Fruit fly (Drosophila melanogaster) whole organism, prepupa: ENCODE results near the gene CG13053.

Source experiments
- CG10631 ChIP-seq: fragments of 200-800 bp; sonication (Bioruptor generic); optimal IDR thresholded peaks from 2 replicates; lab custom pipeline; 2016; ENCODE audit warnings: missing biosample characterization, missing genetic modification characterization
- CG10669 ChIP-seq: fragments of 200-800 bp; sonication (Bioruptor generic); optimal IDR thresholded peaks from 3 replicates; lab custom pipeline; 2018; ENCODE audit warnings: missing biosample characterization, mild to moderate bottlenecking, missing genetic modification characterization, moderate library complexity
- CG11294 ChIP-seq: fragments of 200-800 bp; sonication (Bioruptor generic); IDR thresholded peaks from 2 replicates; pipeline ENCODE4 v1.3.6; 2022; ENCODE audit warnings: missing biosample characterization, missing genetic modification characterization
- CG11762 ChIP-seq: fragments of 200-800 bp; sonication (Bioruptor generic); optimal IDR thresholded peaks from 3 replicates; lab custom pipeline; 2016; ENCODE audit warnings: missing biosample characterization, missing genetic modification characterization; ENCODE audit not compliant: insufficient read depth
- CG11902 ChIP-seq: fragments of 200-800 bp; sonication (Bioruptor generic); optimal IDR thresholded peaks from 3 replicates; lab custom pipeline; 2016; ENCODE audit warnings: missing biosample characterization, missing genetic modification characterization
- CG15336 ChIP-seq: fragments of 200-800 bp; sonication (Bioruptor generic); IDR thresholded peaks from 2 replicates; pipeline ENCODE4 v1.3.6; 2022; ENCODE audit warnings: missing biosample characterization, missing genetic modification characterization
- CG3032 ChIP-seq: fragments of 200-800 bp; optimal IDR thresholded peaks from 2 replicates; lab custom pipeline; 2019; ENCODE audit warnings: missing biosample characterization, mild to moderate bottlenecking, missing genetic modification characterization, moderate library complexity
- CG31627 ChIP-seq: fragments of 200-800 bp; sonication (Bioruptor generic); optimal IDR thresholded peaks from 3 replicates; lab custom pipeline; 2016; ENCODE audit warnings: missing biosample characterization, missing genetic modification characterization
- CG32006 ChIP-seq: fragments of 200-800 bp; sonication (Bioruptor generic); optimal IDR thresholded peaks from 3 replicates; lab custom pipeline; 2017; ENCODE audit warnings: missing biosample characterization, mild to moderate bottlenecking, missing genetic modification characterization
- CG4318 ChIP-seq: fragments of 200-800 bp; sonication (Bioruptor generic); optimal IDR thresholded peaks from 3 replicates; lab custom pipeline; 2017; ENCODE audit warnings: missing biosample characterization, mild to moderate bottlenecking, missing genetic modification characterization
- CG6276 ChIP-seq: fragments of 200-800 bp; sonication (Bioruptor generic); optimal IDR thresholded peaks from 2 replicates; lab custom pipeline; 2017; ENCODE audit warnings: missing biosample characterization, mild to moderate bottlenecking, missing genetic modification characterization
- CG6808 ChIP-seq: fragments of 200-800 bp; sonication (Bioruptor generic); optimal IDR thresholded peaks from 3 replicates; lab custom pipeline; 2017; ENCODE audit warnings: missing biosample characterization, missing genetic modification characterization, mild to moderate bottlenecking, moderate library complexity, missing genetic modification reagents
- CG7368 ChIP-seq: fragments of 200-800 bp; sonication (Bioruptor generic); optimal IDR thresholded peaks from 3 replicates; lab custom pipeline; 2016; ENCODE audit warnings: missing biosample characterization, missing genetic modification characterization
- CG8119 ChIP-seq: fragments of 200-800 bp; sonication (Bioruptor generic); IDR thresholded peaks from 3 replicates; pipeline ENCODE4 v1.3.6; 2022; ENCODE audit warnings: missing biosample characterization, missing genetic modification characterization
- CG8319 ChIP-seq: fragments of 200-800 bp; sonication (Bioruptor generic); optimal IDR thresholded peaks from 3 replicates; lab custom pipeline; 2016; ENCODE audit warnings: missing biosample characterization, missing genetic modification characterization
- CG9139 ChIP-seq: fragments of 200-800 bp; sonication (Bioruptor generic); optimal IDR thresholded peaks from 3 replicates; lab custom pipeline; 2017; ENCODE audit warnings: missing biosample characterization, mild to moderate bottlenecking, missing genetic modification characterization
- Eip75B ChIP-seq: fragments of 200-800 bp; sonication (Bioruptor generic); optimal IDR thresholded peaks from 3 replicates; lab custom pipeline; 2016; ENCODE audit warnings: missing biosample characterization, missing genetic modification characterization
- Eip78C ChIP-seq: fragments of 200-800 bp; sonication (Bioruptor generic); peaks from one replicate; lab custom pipeline; 2016; ENCODE audit warnings: missing biosample characterization, missing genetic modification characterization
- Eip93F ChIP-seq: fragments of 200-800 bp; sonication (Bioruptor generic); optimal IDR thresholded peaks from 2 replicates; lab custom pipeline; 2016; ENCODE audit warnings: missing biosample characterization, mild to moderate bottlenecking, missing genetic modification characterization
- Ets96B ChIP-seq: fragments of 200-800 bp; optimal IDR thresholded peaks from 2 replicates; lab custom pipeline; 2019; ENCODE audit warnings: missing biosample characterization, mild to moderate bottlenecking, missing genetic modification characterization, moderate library complexity
- Gug ChIP-seq: fragments of 200-800 bp; sonication (Bioruptor generic); IDR thresholded peaks from 2 replicates; pipeline ENCODE4 v1.3.6; 2022; ENCODE audit warnings: missing biosample characterization, missing genetic modification characterization
- Hr39 ChIP-seq: fragments of 200-800 bp; sonication (Bioruptor generic); optimal IDR thresholded peaks from 2 replicates; lab custom pipeline; 2016; ENCODE audit warnings: missing biosample characterization, missing genetic modification characterization
- Met ChIP-seq: fragments of 200-800 bp; sonication (Bioruptor generic); optimal IDR thresholded peaks from 3 replicates; lab custom pipeline; 2016; ENCODE audit warnings: missing biosample characterization, missing genetic modification characterization
- OdsH ChIP-seq: fragments of 200-800 bp; sonication (Bioruptor generic); optimal IDR thresholded peaks from 3 replicates; lab custom pipeline; 2016; ENCODE audit warnings: missing biosample characterization, missing genetic modification characterization
- Smox ChIP-seq: fragments of 200-800 bp; sonication (Bioruptor generic); optimal IDR thresholded peaks from 3 replicates; lab custom pipeline; 2016; ENCODE audit warnings: missing biosample characterization, missing genetic modification characterization
- Sox14 ChIP-seq: fragments of 200-800 bp; sonication (Bioruptor generic); optimal IDR thresholded peaks from 3 replicates; lab custom pipeline; 2016; ENCODE audit warnings: missing biosample characterization, missing genetic modification characterization
- Sox15 ChIP-seq: fragments of 200-800 bp; sonication (Bioruptor generic); optimal IDR thresholded peaks from 3 replicates; lab custom pipeline; 2016; ENCODE audit warnings: missing biosample characterization, missing genetic modification characterization
- achi ChIP-seq: fragments of 200-800 bp; sonication (Bioruptor generic); optimal IDR thresholded peaks from 3 replicates; lab custom pipeline; 2016; ENCODE audit warnings: missing biosample characterization, missing genetic modification characterization
- acj6 ChIP-seq: fragments of 200-800 bp; sonication (Bioruptor generic); optimal IDR thresholded peaks from 3 replicates; lab custom pipeline; 2016; ENCODE audit warnings: missing biosample characterization, missing genetic modification characterization
- cyc ChIP-seq: fragments of 200-800 bp; sonication (Bioruptor generic); optimal IDR thresholded peaks from 3 replicates; lab custom pipeline; 2016; ENCODE audit warnings: missing biosample characterization, missing genetic modification characterization
- dac ChIP-seq: fragments of 200-800 bp; sonication (Bioruptor generic); optimal IDR thresholded peaks from 2 replicates; lab custom pipeline; 2017; ENCODE audit warnings: missing biosample characterization, mild to moderate bottlenecking, missing genetic modification characterization
- dsx ChIP-seq: fragments of 200-800 bp; optimal IDR thresholded peaks from 3 replicates; lab custom pipeline; 2019; ENCODE audit warnings: missing biosample characterization, mild to moderate bottlenecking, missing genetic modification characterization, moderate library complexity; ENCODE audit not compliant: poor library complexity, severe bottlenecking
- eg ChIP-seq: fragments of 200-800 bp; sonication (Bioruptor generic); IDR thresholded peaks from 3 replicates; pipeline ENCODE4 v1.3.6; 2022; ENCODE audit warnings: missing biosample characterization, missing genetic modification characterization
- esn ChIP-seq: fragments of 200-800 bp; sonication (Bioruptor generic); optimal IDR thresholded peaks from 2 replicates; lab custom pipeline; 2016; ENCODE audit warnings: missing biosample characterization, mild to moderate bottlenecking, missing genetic modification characterization, moderate library complexity
- lz ChIP-seq: fragments of 200-800 bp; sonication (Bioruptor generic); optimal IDR thresholded peaks from 3 replicates; lab custom pipeline; 2016; ENCODE audit warnings: missing biosample characterization, missing genetic modification characterization
- pdm3 ChIP-seq: fragments of 200-800 bp; sonication (Bioruptor generic); optimal IDR thresholded peaks from 3 replicates; lab custom pipeline; 2016; ENCODE audit warnings: missing biosample characterization, missing genetic modification characterization
- salr ChIP-seq, 2 experiments: fragments of 200-800 bp; sonication (Bioruptor generic); optimal IDR thresholded peaks; 3 replicates each; lab custom pipeline; 2016 to 2018; ENCODE audit warnings: missing biosample characterization in 2 of 2, missing genetic modification characterization in 2 of 2, mild to moderate bottlenecking in 1 of 2
- ss ChIP-seq, 2 experiments: fragments of 200-800 bp; sonication (Bioruptor generic); optimal IDR thresholded peaks; 2 replicates in 1 of 2; 3 replicates in 1 of 2; lab custom pipeline; 2017 to 2018; ENCODE audit warnings: mild to moderate bottlenecking in 2 of 2, missing biosample characterization in 2 of 2, missing genetic modification characterization in 2 of 2, moderate library complexity in 1 of 2

The CG13053 gene

DNA sequence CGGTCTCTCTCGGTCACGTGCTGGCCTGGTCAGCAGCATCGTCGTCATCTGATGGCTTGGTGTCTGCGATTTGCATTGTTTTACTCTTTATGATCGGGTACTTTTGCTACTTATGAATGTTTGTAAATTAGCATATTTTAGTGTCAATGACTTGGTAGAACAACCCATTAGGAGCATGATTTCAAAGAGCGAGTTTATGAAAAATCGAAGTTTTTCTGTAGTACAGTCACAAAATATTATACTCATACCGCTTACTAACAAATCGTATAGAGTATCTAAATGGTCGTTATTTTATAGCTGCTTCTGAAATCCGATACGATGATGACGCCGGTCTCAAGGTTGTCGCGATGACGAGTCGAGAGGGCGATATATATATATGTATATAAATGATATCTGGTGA, 26.7 kb upstream of the CG13053 start (continued):
- TF ChIP-seq acj6 (GFP tag; lab: Kevin White, UChicago): peak; percentile 64
- no peak for TF ChIP-seq Eip93F (GFP tag; lab: Kevin White, UChicago)
- TF ChIP-seq eg: no peak
- peak in 1 of 2 experiments; percentile 56 for TF ChIP-seq salr (GFP tag; optimal IDR thresholded peaks at IDR 0.05; lab: Kevin White, UChicago)
- TF ChIP-seq Sox14: peak; percentile 51
- TF ChIP-seq dac (GFP tag; lab: Kevin White, UChicago): no peak
- peak; percentile 8 for TF ChIP-seq CG11762 (GFP tag; lab: Kevin White, UChicago)

DNA sequence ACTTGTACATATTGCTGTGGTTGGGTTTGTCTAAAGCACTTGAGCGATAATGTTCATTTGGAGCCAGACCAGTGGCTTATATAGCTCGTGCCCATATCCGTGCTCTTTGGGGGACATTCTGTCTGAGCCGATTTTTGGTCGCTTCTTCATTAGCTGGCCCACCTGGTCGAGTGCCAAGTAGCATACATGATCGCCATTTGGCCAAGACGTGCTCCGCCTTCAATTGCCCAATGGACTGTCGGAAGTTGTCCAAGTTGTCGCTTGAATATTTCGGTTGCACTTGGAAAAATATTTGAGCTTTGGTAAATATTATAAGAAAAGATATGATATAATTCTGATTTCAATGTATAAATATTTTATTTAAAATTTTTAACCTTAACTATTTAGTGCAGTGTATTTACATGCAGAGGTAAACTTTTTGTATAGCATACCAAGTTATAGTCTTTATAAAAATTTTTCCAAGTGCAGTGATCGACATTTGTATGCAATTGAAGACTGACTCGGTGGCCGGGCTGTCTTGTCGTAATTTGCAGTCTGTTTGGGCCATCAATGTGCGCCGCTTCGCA, 25.9 kb upstream of the CG13053 start, which contains the start of gene CG13047:
Gene CG13047, minus strand, starts transcription at position 51 of the 566 bp plus-strand sequence.
- TF ChIP-seq OdsH (GFP tag; lab: Kevin White, UChicago) (no peak), Hr39 (no peak), Sox15 (GFP tag; lab: Kevin White, UChicago) (no peak), Met (no peak), CG10631 (peak; percentile 10), Eip75B (GFP tag; lab: Kevin White, UChicago) (no peak), ss (GFP tag; optimal IDR thresholded peaks at IDR 0.05; lab: Kevin White, UChicago) (no peak), CG8319 (GFP tag; lab: Kevin White, UChicago) (no peak), Ets96B (peak; percentile 37), Smox (no peak), CG7368 (GFP tag; lab: Kevin White, UChicago) (no peak), CG6276 (GFP tag; lab: Kevin White, UChicago) (no peak), eg (no peak), CG4318 (GFP tag; lab: Kevin White, UChicago) (no peak), Gug (no peak), esn (GFP tag; lab: Kevin White, UChicago) (no peak), CG9139 (GFP tag; lab: Kevin White, UChicago) (no peak), CG11294 (no peak), pdm3 (GFP tag; lab: Kevin White, UChicago) (no peak), CG3032 (tag; lab: Kevin White, UChicago) (peak; percentile 56), CG10669 (peak; percentile 26), dac (GFP tag; lab: Kevin White, UChicago) (no peak), CG8119 (GFP tag; lab: Robert Waterston, UW) (no peak), CG15336 (GFP tag; lab: Robert Waterston, UW) (0 out of 2 replicates have a peak, but pooled peaks have one; percentile 26), achi (GFP tag; lab: Kevin White, UChicago) (no peak), CG6808 (GFP tag; lab: Kevin White, UChicago) (peak; percentile 13), acj6 (GFP tag; lab: Kevin White, UChicago) (peak; percentile 13), CG32006 (peak; percentile 2), Eip78C (GFP tag; lab: Kevin White, UChicago) (peak; percentile 49), CG31627 (GFP tag; lab: Kevin White, UChicago) (no peak), cyc (no peak), dsx (GFP tag; lab: Kevin White, UChicago) (no peak)

DNA sequence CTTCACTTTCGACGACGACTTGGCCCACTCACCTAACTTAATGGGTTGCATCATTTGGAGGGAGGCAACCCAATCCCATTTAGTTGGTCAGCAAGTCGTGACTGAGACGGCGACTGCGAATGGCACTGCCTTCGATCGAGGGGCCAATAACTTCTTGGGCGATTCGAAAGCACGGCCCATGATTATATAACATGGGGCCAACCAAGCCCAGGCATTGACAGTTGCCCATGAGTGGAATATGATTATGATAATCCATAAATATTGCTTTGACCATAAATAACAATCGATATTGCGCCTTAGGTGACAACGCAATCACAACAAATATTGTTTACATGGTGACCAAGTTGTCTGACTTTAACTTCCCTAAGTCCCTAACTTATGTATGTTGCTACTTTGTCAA, 24.3 kb upstream of the CG13053 start, which contains the start of gene CG13048:
Gene CG13048, minus strand, starts transcription at position 101 of the 400 bp plus-strand sequence.
- TF ChIP-seq Ets96B: no peak
- no peak for TF ChIP-seq lz (GFP tag; lab: Kevin White, UChicago)
- TF ChIP-seq Sox14: no peak
- TF ChIP-seq CG11902 (GFP tag; lab: Kevin White, UChicago): no peak
